Worm (Caenorhabditis elegans) whole organism, young adult: ENCODE measurements around the gene gem-4.

Experiments
- D2030.7 ChIP-seq: fragments of 200-800 bp; sonication (Bioruptor generic); IDR thresholded peaks from 2 replicates; pipeline ENCODE4 v1.3.6; 2022; ENCODE audit warnings: missing genetic modification reagents, missing genetic modification characterization, missing compliant biosample characterization
- ZK185.1 ChIP-seq: sonication (generic microtip); optimal IDR thresholded peaks from 2 replicates; lab custom pipeline; 2016; ENCODE audit warnings: mild to moderate bottlenecking, missing genetic modification characterization, missing compliant biosample characterization; ENCODE audit not compliant: poor library complexity, severe bottlenecking
- die-1 ChIP-seq: sonication (generic microtip); optimal IDR thresholded peaks from 2 replicates; lab custom pipeline; 2016; ENCODE audit warnings: missing genotype, mild to moderate bottlenecking, missing genetic modification characterization, missing compliant biosample characterization
- madf-6 ChIP-seq: fragments of 200-800 bp; sonication (Bioruptor generic); IDR thresholded peaks from 2 replicates; pipeline ENCODE4 v1.3.6; 2022; ENCODE audit warnings: missing genetic modification reagents, missing genetic modification characterization, missing compliant biosample characterization
- mes-4 ChIP-seq: sonication (generic microtip); optimal IDR thresholded peaks from 2 replicates; lab custom pipeline; 2016; ENCODE audit warnings: missing genotype, missing genetic modification characterization, missing compliant biosample characterization
- nfya-1 ChIP-seq: sonication (generic microtip); optimal IDR thresholded peaks from 2 replicates; lab custom pipeline; 2017; ENCODE audit warnings: antibody characterized with exemption, missing compliant biosample characterization, missing genetic modification characterization, borderline replicate concordance; ENCODE audit not compliant: insufficient read depth
- snpc-4 ChIP-seq, 5 experiments: fragments of 150-350 bp in 1 of 5; sonication (generic microtip) in 4 of 5; optimal IDR thresholded peaks; 2 replicates each; lab custom pipeline; 2014 to 2018; ENCODE audit warnings: missing genetic modification characterization in 5 of 5, missing biosample characterization in 3 of 5, antibody characterized with exemption in 2 of 5, mild to moderate bottlenecking in 2 of 5, missing compliant biosample characterization in 2 of 5, missing genotype in 2 of 5, moderate library complexity in 2 of 5, missing genetic modification reagents in 1 of 5

DNA sequence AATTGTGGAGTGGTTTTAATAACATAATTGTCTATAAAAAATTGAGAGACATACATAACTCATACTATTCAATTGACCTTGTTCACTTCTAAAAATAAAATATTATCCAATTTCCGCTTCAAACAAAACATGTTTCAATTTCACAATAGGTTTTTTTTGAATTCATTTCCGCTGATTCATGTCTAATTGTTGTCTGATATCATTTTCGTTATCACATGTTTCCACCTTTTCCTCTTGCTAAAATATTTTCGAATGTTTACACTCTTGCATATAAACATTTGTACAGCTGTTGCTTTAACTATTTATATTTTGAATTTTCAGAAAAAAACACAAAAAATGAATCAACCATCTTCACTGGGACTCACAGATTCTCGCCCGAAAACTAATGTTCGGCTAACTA is at the start of gene gem-4:
- no peak for TF ChIP-seq nfya-1
- no peak for TF ChIP-seq mes-4
- TF ChIP-seq D2030.7 (GFP tag; lab: Robert Waterston, UW), result no peak
- no peak for TF ChIP-seq ZK185.1 (tag; lab: Kevin White, UChicago)
- TF ChIP-seq snpc-4 (GFP tag; optimal IDR thresholded peaks at IDR 0.05; lab: Kevin White, UChicago), result no peak
- no peak for TF ChIP-seq snpc-4 (tag; optimal IDR thresholded peaks at IDR 0.05; lab: Kevin White, UChicago)
- no peak for TF ChIP-seq madf-6 (GFP tag; lab: Robert Waterston, UW)
- TF ChIP-seq die-1, result no peak
